Fruit fly (Drosophila melanogaster) whole organism, embryonic: ENCODE measurements around the gene CG9338.

Experiments
- Bgb ChIP-seq: fragments of 200-800 bp; sonication (Bioruptor generic); IDR thresholded peaks from 2 replicates; pipeline ENCODE4 v1.3.6; 2022; ENCODE audit warnings: missing biosample characterization, missing genetic modification characterization; ENCODE audit not compliant: partially characterized antibody
- Blimp-1 ChIP-seq: fragments of 200-800 bp; sonication (Bioruptor generic); optimal IDR thresholded peaks from 3 replicates; lab custom pipeline; 2018; ENCODE audit warnings: missing biosample characterization, missing genetic modification characterization, mild to moderate bottlenecking, moderate library complexity, missing genetic modification reagents
- C15 ChIP-seq: fragments of 200-800 bp; sonication (Bioruptor generic); IDR thresholded peaks from 3 replicates; pipeline ENCODE4 v1.3.6; 2022; ENCODE audit warnings: missing biosample characterization, missing genetic modification characterization
- CG10147 ChIP-seq: fragments of 200-800 bp; sonication (Bioruptor generic); optimal IDR thresholded peaks from 2 replicates; lab custom pipeline; 2019; ENCODE audit warnings: missing biosample characterization, mild to moderate bottlenecking, missing genetic modification characterization, moderate library complexity
- CG11247 ChIP-seq: fragments of 200-800 bp; sonication (Bioruptor generic); IDR thresholded peaks from 2 replicates; pipeline ENCODE4 v1.3.6; 2022; ENCODE audit warnings: missing biosample characterization, missing genetic modification characterization
- CG12769 ChIP-seq: fragments of 200-800 bp; sonication (Bioruptor generic); optimal IDR thresholded peaks from 2 replicates; lab custom pipeline; 2019; ENCODE audit warnings: missing biosample characterization, mild to moderate bottlenecking, missing genetic modification characterization, moderate library complexity
- CG14014 ChIP-seq: fragments of 200-800 bp; sonication (Bioruptor generic); IDR thresholded peaks from 2 replicates; pipeline ENCODE4 v1.3.6; 2022; ENCODE audit warnings: missing biosample characterization, missing genetic modification characterization
- CG17186 ChIP-seq: fragments of 200-800 bp; sonication (Bioruptor generic); optimal IDR thresholded peaks from 3 replicates; lab custom pipeline; 2017; ENCODE audit warnings: missing biosample characterization, missing genetic modification reagents, missing genetic modification characterization
- CG17385 ChIP-seq: fragments of 200-800 bp; sonication (Bioruptor generic); optimal IDR thresholded peaks from 3 replicates; lab custom pipeline; 2018; ENCODE audit warnings: missing biosample characterization, mild to moderate bottlenecking, missing genetic modification characterization
- CG2199 ChIP-seq: fragments of 200-800 bp; sonication (Bioruptor generic); IDR thresholded peaks from 3 replicates; pipeline ENCODE4 v1.3.6; 2022; ENCODE audit warnings: missing biosample characterization, missing genetic modification characterization
- CG30431 ChIP-seq: fragments of 200-800 bp; sonication (Bioruptor generic); optimal IDR thresholded peaks from 2 replicates; lab custom pipeline; 2017; ENCODE audit warnings: missing biosample characterization, missing genetic modification characterization
- CG34224 ChIP-seq: fragments of 200-800 bp; sonication (Bioruptor generic); IDR thresholded peaks from 3 replicates; pipeline ENCODE4 v1.3.6; 2022; ENCODE audit warnings: missing biosample characterization, missing genetic modification characterization; ENCODE audit not compliant: partially characterized antibody
- CG3847 ChIP-seq: fragments of 200-800 bp; sonication (Bioruptor generic); IDR thresholded peaks from 2 replicates; pipeline ENCODE4 v1.3.6; 2022; ENCODE audit warnings: missing biosample characterization, missing genetic modification characterization
- CG5180 ChIP-seq: fragments of 200-800 bp; sonication (Bioruptor generic); optimal IDR thresholded peaks from 3 replicates; lab custom pipeline; 2017; ENCODE audit warnings: missing biosample characterization, missing genetic modification characterization, mild to moderate bottlenecking, moderate library complexity, missing genetic modification reagents
- CG6272 ChIP-seq: fragments of 200-800 bp; sonication (Bioruptor generic); IDR thresholded peaks from 2 replicates; pipeline ENCODE4 v1.3.6; 2022; ENCODE audit warnings: missing biosample characterization, missing genetic modification characterization
- CG8359 ChIP-seq: fragments of 200-800 bp; sonication (Bioruptor generic); optimal IDR thresholded peaks from 2 replicates; lab custom pipeline; 2017; ENCODE audit warnings: missing biosample characterization, mild to moderate bottlenecking, missing genetic modification characterization, borderline replicate concordance
- CG9437 ChIP-seq: fragments of 200-800 bp; sonication (Bioruptor generic); optimal IDR thresholded peaks from 2 replicates; lab custom pipeline; 2018; ENCODE audit warnings: missing biosample characterization, mild to moderate bottlenecking, missing genetic modification characterization
- CTCF ChIP-seq: fragments of 200-800 bp; sonication (Bioruptor generic); optimal IDR thresholded peaks from 2 replicates; lab custom pipeline; 2017; ENCODE audit warnings: missing biosample characterization, mild to moderate bottlenecking, missing genetic modification characterization, moderate library complexity
- Drgx ChIP-seq: fragments of 200-800 bp; sonication (Bioruptor generic); IDR thresholded peaks from 2 replicates; pipeline ENCODE4 v1.3.6; 2022; ENCODE audit warnings: missing biosample characterization, missing genetic modification characterization
- E2f1 ChIP-seq: fragments of 200-800 bp; sonication (Bioruptor generic); IDR thresholded peaks from 2 replicates; pipeline ENCODE4 v1.3.6; 2022; ENCODE audit warnings: missing biosample characterization, missing genetic modification characterization
- H15 ChIP-seq: fragments of 200-800 bp; sonication (Bioruptor generic); IDR thresholded peaks from 3 replicates; pipeline ENCODE4 v1.3.6; 2022; ENCODE audit warnings: missing biosample characterization, missing genetic modification characterization
- HmgZ ChIP-seq: fragments of 200-800 bp; sonication (Bioruptor generic); optimal IDR thresholded peaks from 2 replicates; lab custom pipeline; 2018; ENCODE audit warnings: missing biosample characterization, mild to moderate bottlenecking, missing genetic modification characterization
- Hmx ChIP-seq: fragments of 200-800 bp; sonication (Bioruptor generic); optimal IDR thresholded peaks from 2 replicates; lab custom pipeline; 2016; ENCODE audit warnings: missing biosample characterization, missing genetic modification characterization
- Jarid2 ChIP-seq: fragments of 200-800 bp; sonication (Bioruptor generic); optimal IDR thresholded peaks from 3 replicates; lab custom pipeline; 2017; ENCODE audit warnings: mild to moderate bottlenecking, missing biosample characterization, missing genetic modification reagents, missing genetic modification characterization
- MBD-R2 ChIP-seq: fragments of 200-800 bp; sonication (Bioruptor generic); IDR thresholded peaks from 2 replicates; pipeline ENCODE4 v1.3.6; 2022; ENCODE audit warnings: missing biosample characterization, missing genetic modification characterization
- Med ChIP-seq: fragments of 200-800 bp; sonication (Bioruptor generic); peaks from one replicate; lab custom pipeline; 2016; ENCODE audit warnings: missing biosample characterization, missing genetic modification characterization, mild to moderate bottlenecking, inconsistent platforms, moderate library complexity
- Meics ChIP-seq: fragments of 200-800 bp; sonication (Bioruptor generic); optimal IDR thresholded peaks from 2 replicates; lab custom pipeline; 2017; ENCODE audit warnings: missing biosample characterization, mild to moderate bottlenecking, missing genetic modification characterization
- NC2α ChIP-seq: fragments of 200-800 bp; sonication (Bioruptor generic); optimal IDR thresholded peaks from 2 replicates; lab custom pipeline; 2016; ENCODE audit warnings: missing biosample characterization, missing genetic modification characterization
- Oli ChIP-seq: fragments of 200-800 bp; sonication (Bioruptor generic); optimal IDR thresholded peaks from 2 replicates; lab custom pipeline; 2018; ENCODE audit warnings: missing biosample characterization, mild to moderate bottlenecking, missing genetic modification characterization, moderate library complexity
- Side ChIP-seq: fragments of 200-800 bp; sonication (Bioruptor generic); optimal IDR thresholded peaks from 2 replicates; lab custom pipeline; 2016; ENCODE audit warnings: missing biosample characterization, missing genetic modification characterization
- Sox102F ChIP-seq: fragments of 200-800 bp; sonication (Bioruptor generic); optimal IDR thresholded peaks from 2 replicates; lab custom pipeline; 2018; ENCODE audit warnings: missing biosample characterization, mild to moderate bottlenecking, missing genetic modification characterization, moderate library complexity
- Sry-β ChIP-seq: fragments of 200-800 bp; sonication (Bioruptor generic); optimal IDR thresholded peaks from 2 replicates; lab custom pipeline; 2018; ENCODE audit warnings: missing biosample characterization, mild to moderate bottlenecking, missing genetic modification characterization, moderate library complexity
- Tbp ChIP-seq: fragments of >200 bp; optimal IDR thresholded peaks from 2 replicates; lab custom pipeline; 2018; ENCODE audit warnings: missing biosample characterization, missing genetic modification characterization
- Xbp1 ChIP-seq: fragments of 200-800 bp; sonication (Bioruptor generic); optimal IDR thresholded peaks from 3 replicates; lab custom pipeline; 2016; ENCODE audit warnings: missing biosample characterization, mild to moderate bottlenecking, missing genetic modification characterization
- ac ChIP-seq: fragments of 200-800 bp; sonication (Bioruptor generic); optimal IDR thresholded peaks from 3 replicates; lab custom pipeline; 2017; ENCODE audit warnings: missing biosample characterization, mild to moderate bottlenecking, missing genetic modification characterization
- btn ChIP-seq: fragments of 200-800 bp; sonication (Bioruptor generic); optimal IDR thresholded peaks from 2 replicates; lab custom pipeline; 2016; ENCODE audit warnings: missing biosample characterization, missing genetic modification characterization
- eve ChIP-seq, 2 experiments: fragments of >200 bp; optimal IDR thresholded peaks; 2 replicates each; lab custom pipeline; 2017; ENCODE audit warnings: missing biosample characterization in 2 of 2, missing genetic modification characterization in 2 of 2
- ftz-f1 ChIP-seq: fragments of 200-800 bp; sonication (Bioruptor generic); optimal IDR thresholded peaks from 2 replicates; lab custom pipeline; 2016; ENCODE audit warnings: missing biosample characterization, missing genetic modification characterization
- gfzf ChIP-seq: fragments of 200-800 bp; sonication (Bioruptor generic); optimal IDR thresholded peaks from 2 replicates; lab custom pipeline; 2016; ENCODE audit warnings: missing biosample characterization, mild to moderate bottlenecking, missing genetic modification characterization, moderate library complexity
- gro ChIP-seq: fragments of 200-800 bp; sonication (Bioruptor generic); optimal IDR thresholded peaks from 2 replicates; lab custom pipeline; 2016; ENCODE audit warnings: missing biosample characterization, missing genetic modification characterization
- nau ChIP-seq: fragments of 200-800 bp; sonication (Bioruptor generic); optimal IDR thresholded peaks from 3 replicates; lab custom pipeline; 2017; ENCODE audit warnings: missing biosample characterization, mild to moderate bottlenecking, missing genetic modification characterization, missing genetic modification reagents
- nerfin-1 ChIP-seq: fragments of 200-800 bp; sonication (Bioruptor generic); optimal IDR thresholded peaks from 3 replicates; lab custom pipeline; 2019; ENCODE audit warnings: missing biosample characterization, mild to moderate bottlenecking, missing genetic modification characterization, moderate library complexity
- pzg ChIP-seq: fragments of 200-800 bp; sonication (Bioruptor generic); optimal IDR thresholded peaks from 3 replicates; lab custom pipeline; 2018; ENCODE audit warnings: missing biosample characterization, mild to moderate bottlenecking, missing genetic modification characterization, moderate library complexity
- shn ChIP-seq: fragments of 200-800 bp; sonication (Bioruptor generic); optimal IDR thresholded peaks from 3 replicates; lab custom pipeline; 2016; ENCODE audit warnings: missing biosample characterization, missing genetic modification characterization
- slou ChIP-seq: fragments of 200-800 bp; sonication (Bioruptor generic); optimal IDR thresholded peaks from 3 replicates; lab custom pipeline; 2016; ENCODE audit warnings: missing biosample characterization, missing genetic modification characterization
- tll ChIP-seq, 2 experiments: fragments of 200-800 bp in 1 of 2; fragments of >200 bp in 1 of 2; sonication (Bioruptor generic) in 1 of 2; optimal IDR thresholded peaks; 2 replicates each; lab custom pipeline; 2017 to 2019; ENCODE audit warnings: missing biosample characterization in 2 of 2, missing genetic modification characterization in 2 of 2, mild to moderate bottlenecking in 1 of 2, moderate library complexity in 1 of 2
- usp ChIP-seq: fragments of >200 bp; optimal IDR thresholded peaks from 2 replicates; lab custom pipeline; 2017; ENCODE audit warnings: missing biosample characterization, missing genetic modification characterization
- vfl ChIP-seq: fragments of 200-800 bp; sonication (Bioruptor generic); optimal IDR thresholded peaks from 2 replicates; lab custom pipeline; 2016; ENCODE audit warnings: missing biosample characterization, missing genetic modification characterization
- wdn ChIP-seq: fragments of 200-800 bp; sonication (Bioruptor generic); IDR thresholded peaks from 2 replicates; pipeline ENCODE4 v1.3.6; 2022; ENCODE audit warnings: missing biosample characterization, missing genetic modification characterization

The CG9338 gene

DNA sequence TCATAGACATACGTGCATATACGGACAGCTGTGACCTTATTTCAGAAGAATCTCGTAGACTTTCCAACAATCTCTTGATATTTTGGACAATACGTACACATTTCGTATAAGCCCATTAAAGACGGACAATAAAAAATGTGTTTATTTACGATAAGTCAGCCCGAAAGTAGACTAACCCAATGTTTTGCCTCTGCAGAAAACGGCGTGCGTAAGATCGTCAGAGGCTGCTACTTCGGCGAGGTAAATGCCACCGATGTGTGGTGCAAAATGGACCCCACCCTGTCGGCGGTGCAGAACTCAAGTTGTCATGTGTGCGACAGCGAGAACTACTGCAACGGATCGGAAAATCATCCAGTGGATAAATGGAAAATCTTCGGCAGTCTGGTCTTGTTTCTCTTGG is 3.9 kb downstream of the CG9338 start:
- no peak for TF ChIP-seq ac (GFP tag; lab: Kevin White, UChicago)
- no peak for TF ChIP-seq Side (GFP tag; lab: Kevin White, UChicago)
- peak; percentile 26 for TF ChIP-seq CTCF (GFP tag; lab: Kevin White, UChicago)
- no peak for TF ChIP-seq Oli (tag; lab: Kevin White, UChicago)
- peak; percentile 2 for TF ChIP-seq CG9437 (GFP tag; lab: Kevin White, UChicago)
- no peak for TF ChIP-seq wdn (GFP tag; lab: Robert Waterston, UW)
- TF ChIP-seq CG2199 (GFP tag; lab: Robert Waterston, UW): peak; percentile 93
- TF ChIP-seq Med (GFP tag; lab: Kevin White, UChicago): peak; percentile 31
- no peak for TF ChIP-seq Sry-β (GFP tag; lab: Kevin White, UChicago)
- TF ChIP-seq HmgZ (tag; lab: Kevin White, UChicago): peak; percentile 9

- TF ChIP-seq CG11247 (GFP tag; lab: Robert Waterston, UW) (no peak; the same call in 1 of the 2 replicates), CG30431 (no peak), eve (GFP tag; optimal IDR thresholded peaks at IDR 0.05; lab: Kevin White, UChicago) (no peak), CG3847 (GFP tag; lab: Robert Waterston, UW) (no peak), gro (no peak), usp (GFP tag; lab: Kevin White, UChicago) (no peak), CG17186 (GFP tag; lab: Kevin White, UChicago) (no peak), Hmx (GFP tag; lab: Kevin White, UChicago) (no peak), CG12769 (tag; lab: Kevin White, UChicago) (peak; percentile 16), Meics (GFP tag; lab: Kevin White, UChicago) (no peak), MBD-R2 (GFP tag; lab: Robert Waterston, UW) (peak; percentile 20; the same call in 1 of the 2 replicates), NC2α (GFP tag; lab: Kevin White, UChicago) (no peak), Oli (tag; lab: Kevin White, UChicago) (no peak), CG14014 (no peak), CG10147 (GFP tag; lab: Kevin White, UChicago) (no peak), btn (GFP tag; lab: Kevin White, UChicago) (no peak), shn (GFP tag; lab: Kevin White, UChicago) (no peak), Jarid2 (GFP tag; lab: Kevin White, UChicago) (no peak), gfzf (GFP tag; lab: Kevin White, UChicago) (no peak), tll (GFP tag; optimal IDR thresholded peaks at IDR 0.05; lab: Kevin White, UChicago) (no peak), CG34224 (no peak), slou (GFP tag; lab: Kevin White, UChicago) (no peak), Bgb (GFP tag; lab: Robert Waterston, UW) (peak; percentile 26; the same call in 1 of the 2 replicates), CTCF (GFP tag; lab: Kevin White, UChicago) (no peak), nerfin-1 (no peak), H15 (GFP tag; lab: Robert Waterston, UW) (no peak), vfl (GFP tag; lab: Kevin White, UChicago) (no peak), C15 (no peak), Xbp1 (no peak), CG8359 (GFP tag; lab: Kevin White, UChicago) (no peak), Sox102F (no peak), ftz-f1 (GFP tag; lab: Kevin White, UChicago) (no peak), Blimp-1 (no peak), CG6272 (no peak), nau (GFP tag; lab: Kevin White, UChicago) (no peak), E2f1 (GFP tag; lab: Robert Waterston, UW) (no peak), CG17385 (no peak), CG5180 (GFP tag; lab: Kevin White, UChicago) (no peak), pzg (GFP tag; lab: Kevin White, UChicago) (no peak), Tbp (no peak), Drgx (GFP tag; lab: Robert Waterston, UW) (peak; percentile 39; the same call in 1 of the 2 replicates)
These were observed 4.8 kb downstream of the CG9338 start, which contains the start of gene CG14401 for dm6 chr2L:20869804-20870295. Gene CG14401, plus strand, starts transcription at chr2L:20869854.
